Worm (Caenorhabditis elegans) whole organism, midembryonic: ENCODE results near the gene Y57G11B.5.

Source experiments
- T22C8.4 ChIP-seq: fragments of 200-800 bp; sonication (Bioruptor generic); IDR thresholded peaks from 2 replicates; pipeline ENCODE4 v1.3.6; 2022; ENCODE audit warnings: missing genetic modification characterization, missing compliant biosample characterization
- cog-1 ChIP-seq: sonication (generic microtip); optimal IDR thresholded peaks from 2 replicates; lab custom pipeline; 2016; ENCODE audit warnings: missing genetic modification characterization, missing compliant biosample characterization
- flt-1 ChIP-seq: fragments of 200-800 bp; sonication (Bioruptor generic); IDR thresholded peaks from 2 replicates; pipeline ENCODE4 v1.3.6; 2022; ENCODE audit warnings: missing genetic modification characterization, missing compliant biosample characterization
- med-1 ChIP-seq: sonication (generic microtip); optimal IDR thresholded peaks from 2 replicates; lab custom pipeline; 2017; ENCODE audit warnings: missing genetic modification characterization, mild to moderate bottlenecking, missing compliant biosample characterization, antibody characterized with exemption, missing genetic modification reagents; ENCODE audit not compliant: insufficient read depth
- ref-1 ChIP-seq: fragments of 200-800 bp; sonication (Bioruptor generic); conservative IDR thresholded peaks from 2 replicates; pipeline ENCODE4 v1.3.6; 2022; ENCODE audit warnings: missing genetic modification reagents, missing genetic modification characterization, missing compliant biosample characterization
- ztf-23 ChIP-seq: fragments of 200-800 bp; sonication (Bioruptor generic); IDR thresholded peaks from 2 replicates; pipeline ENCODE4 v1.3.6; 2022; ENCODE audit warnings: missing genetic modification reagents, missing genetic modification characterization, missing compliant biosample characterization
- ztf-29 ChIP-seq: fragments of 200-800 bp; sonication (Bioruptor generic); IDR thresholded peaks from 2 replicates; pipeline ENCODE4 v1.3.6; 2022; ENCODE audit warnings: missing genetic modification reagents, missing genetic modification characterization, missing compliant biosample characterization

DNA sequence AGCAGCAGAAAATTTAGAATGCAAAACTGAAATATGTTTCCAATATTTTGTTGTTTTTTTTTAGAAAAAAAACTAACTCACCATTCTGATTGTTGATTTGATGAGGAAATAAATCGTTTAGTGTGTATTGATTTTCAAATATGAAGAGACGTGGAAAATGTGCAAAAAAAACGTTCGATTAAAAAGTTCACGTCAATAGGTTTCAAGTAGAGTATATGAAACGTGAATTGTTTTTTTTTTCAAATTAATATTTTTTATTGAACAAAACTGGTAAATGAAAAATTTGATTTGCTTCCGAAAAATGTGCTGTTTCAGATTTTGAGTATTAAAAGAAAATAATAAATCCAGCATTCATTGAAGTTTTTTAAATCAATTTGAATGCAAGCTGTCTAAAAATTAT, 6.3 kb downstream of the Y57G11B.5 start, which contains the start of gene irld-18:
- TF ChIP-seq flt-1 (GFP tag; lab: Robert Waterston, UW) = no peak
- no peak for TF ChIP-seq med-1 (GFP tag; lab: Kevin White, UChicago)
- TF ChIP-seq T22C8.4 (GFP tag; lab: Robert Waterston, UW) = no peak
- TF ChIP-seq cog-1 (tag; lab: Kevin White, UChicago) = no peak
- no peak for TF ChIP-seq ztf-29 (GFP tag; lab: Robert Waterston, UW)
- no peak for TF ChIP-seq ztf-23 (GFP tag; lab: Robert Waterston, UW)
- no peak for TF ChIP-seq ref-1 (GFP tag; lab: Robert Waterston, UW)
